Worm (Caenorhabditis elegans) whole organism, L3 larva: ENCODE data around the gene F15B9.8.

Experiments
- R02D3.7 ChIP-seq: fragments of 150-350 bp; optimal IDR thresholded peaks from 2 replicates; lab custom pipeline; 2014; ENCODE audit warnings: missing biosample characterization, missing genetic modification characterization
- aly-2 ChIP-seq: fragments of 150-350 bp; optimal IDR thresholded peaks from 2 replicates; lab custom pipeline; 2014; ENCODE audit warnings: missing biosample characterization, missing genetic modification characterization
- ama-1 ChIP-seq: fragments of 150-350 bp; optimal IDR thresholded peaks from 2 replicates; lab custom pipeline; 2018
- ceh-16 ChIP-seq: sonication (generic microtip); optimal IDR thresholded peaks from 2 replicates; lab custom pipeline; 2017; ENCODE audit warnings: missing biosample characterization, missing genetic modification characterization
- ceh-28 ChIP-seq: fragments of 150-350 bp; optimal IDR thresholded peaks from 2 replicates; lab custom pipeline; 2014; ENCODE audit warnings: missing biosample characterization, missing genetic modification reagents, missing genetic modification characterization
- ceh-82 ChIP-seq: fragments of 150-350 bp; optimal IDR thresholded peaks from 2 replicates; lab custom pipeline; 2014; ENCODE audit warnings: missing biosample characterization, missing genetic modification characterization
- daf-12 ChIP-seq: fragments of 150-350 bp; optimal IDR thresholded peaks from 2 replicates; lab custom pipeline; 2014; ENCODE audit warnings: missing biosample characterization, missing genetic modification reagents, missing genetic modification characterization
- egl-27 ChIP-seq: sonication (generic microtip); optimal IDR thresholded peaks from 4 replicates; lab custom pipeline; 2017; ENCODE audit warnings: missing biosample characterization, missing genetic modification reagents, missing genetic modification characterization
- egl-5 ChIP-seq: fragments of 150-350 bp; optimal IDR thresholded peaks from 2 replicates; lab custom pipeline; 2017; ENCODE audit warnings: missing biosample characterization, missing genetic modification reagents, missing genetic modification characterization, inconsistent platforms
- elt-1 ChIP-seq: fragments of 150-350 bp; optimal IDR thresholded peaks from 2 replicates; lab custom pipeline; 2014; ENCODE audit warnings: missing biosample characterization, missing genetic modification characterization
- elt-2 ChIP-seq: sonication (generic microtip); optimal IDR thresholded peaks from 2 replicates; lab custom pipeline; 2016; ENCODE audit warnings: missing genetic modification reagents, mild to moderate bottlenecking, missing genetic modification characterization, missing compliant biosample characterization
- fkh-10 ChIP-seq: sonication (generic microtip); optimal IDR thresholded peaks from 2 replicates; lab custom pipeline; 2017; ENCODE audit warnings: missing biosample characterization, missing genetic modification reagents, missing genetic modification characterization
- hmg-11 ChIP-seq: sonication (generic microtip); optimal IDR thresholded peaks from 2 replicates; lab custom pipeline; 2016; ENCODE audit warnings: missing genetic modification characterization, missing compliant biosample characterization
- jun-1 ChIP-seq: fragments of 150-350 bp; optimal IDR thresholded peaks from 2 replicates; lab custom pipeline; 2014; ENCODE audit warnings: missing biosample characterization, missing genetic modification reagents, missing genetic modification characterization
- lin-15B ChIP-seq: fragments of 150-350 bp; optimal IDR thresholded peaks from 2 replicates; lab custom pipeline; 2014; ENCODE audit warnings: missing biosample characterization, missing genetic modification characterization
- lin-39 ChIP-seq: fragments of 150-350 bp; optimal IDR thresholded peaks from 2 replicates; lab custom pipeline; 2018; ENCODE audit warnings: missing biosample characterization, missing genetic modification reagents, missing genetic modification characterization
- lsy-12 ChIP-seq: sonication (generic microtip); optimal IDR thresholded peaks from 2 replicates; lab custom pipeline; 2016; ENCODE audit warnings: mild to moderate bottlenecking, missing genetic modification characterization, missing compliant biosample characterization
- mml-1 ChIP-seq: fragments of 150-350 bp; sonication (generic microtip); optimal IDR thresholded peaks from 3 replicates; lab custom pipeline; 2014; ENCODE audit warnings: missing biosample characterization, missing genetic modification characterization
- nfya-1 ChIP-seq: sonication (generic microtip); optimal IDR thresholded peaks from 2 replicates; lab custom pipeline; 2017; ENCODE audit warnings: missing genetic modification characterization, mild to moderate bottlenecking, missing compliant biosample characterization, antibody characterized with exemption, moderate library complexity; ENCODE audit not compliant: insufficient read depth
- nhr-23 ChIP-seq: fragments of 150-350 bp; optimal IDR thresholded peaks from 2 replicates; lab custom pipeline; 2014; ENCODE audit warnings: missing biosample characterization, missing genetic modification reagents, missing genetic modification characterization
- nhr-25 ChIP-seq: sonication (generic microtip); optimal IDR thresholded peaks from 2 replicates; lab custom pipeline; 2017; ENCODE audit warnings: missing biosample characterization, missing genetic modification characterization
- nhr-28 ChIP-seq: fragments of 150-350 bp; optimal IDR thresholded peaks from 2 replicates; lab custom pipeline; 2014; ENCODE audit warnings: missing biosample characterization, missing genetic modification characterization
- nhr-43 ChIP-seq: sonication (generic microtip); optimal IDR thresholded peaks from 2 replicates; lab custom pipeline; 2016; ENCODE audit warnings: mild to moderate bottlenecking, missing genetic modification characterization, missing compliant biosample characterization; ENCODE audit not compliant: poor library complexity, severe bottlenecking
- nhr-76 ChIP-seq: fragments of 150-350 bp; sonication (generic microtip); optimal IDR thresholded peaks from 5 replicates; lab custom pipeline; 2014; ENCODE audit warnings: missing biosample characterization, missing genetic modification characterization
- nhr-77 ChIP-seq: fragments of 150-350 bp; optimal IDR thresholded peaks from 2 replicates; lab custom pipeline; 2014; ENCODE audit warnings: missing biosample characterization, missing genetic modification characterization
- pha-4 ChIP-seq: fragments of 150-350 bp; optimal IDR thresholded peaks from 2 replicates; lab custom pipeline; 2014; ENCODE audit warnings: missing biosample characterization, missing genetic modification reagents, missing genetic modification characterization
- pqm-1 ChIP-seq: fragments of 150-350 bp; optimal IDR thresholded peaks from 2 replicates; lab custom pipeline; 2017; ENCODE audit warnings: missing biosample characterization, missing genetic modification characterization, inconsistent platforms
- skn-1 ChIP-seq: fragments of 150-350 bp; optimal IDR thresholded peaks from 2 replicates; lab custom pipeline; 2014; ENCODE audit warnings: missing biosample characterization, missing genetic modification characterization
- snpc-4 ChIP-seq: fragments of 150-350 bp; optimal IDR thresholded peaks from 2 replicates; lab custom pipeline; 2014; ENCODE audit warnings: missing biosample characterization, missing genetic modification characterization
- tbx-2 ChIP-seq: sonication (generic microtip); optimal IDR thresholded peaks from 2 replicates; lab custom pipeline; 2016; ENCODE audit warnings: mild to moderate bottlenecking, missing genetic modification characterization, missing compliant biosample characterization
- unc-62 ChIP-seq: fragments of 150-350 bp; sonication (generic microtip); optimal IDR thresholded peaks from 4 replicates; lab custom pipeline; 2014; ENCODE audit warnings: missing biosample characterization, missing genetic modification reagents, missing genetic modification characterization
- zag-1 ChIP-seq: fragments of 150-350 bp; optimal IDR thresholded peaks from 2 replicates; lab custom pipeline; 2014; ENCODE audit warnings: missing biosample characterization, missing genetic modification characterization
- ztf-4 ChIP-seq: fragments of 150-350 bp; optimal IDR thresholded peaks from 2 replicates; lab custom pipeline; 2014; ENCODE audit warnings: missing biosample characterization, missing genetic modification characterization

Gene F15B9.8

DNA sequence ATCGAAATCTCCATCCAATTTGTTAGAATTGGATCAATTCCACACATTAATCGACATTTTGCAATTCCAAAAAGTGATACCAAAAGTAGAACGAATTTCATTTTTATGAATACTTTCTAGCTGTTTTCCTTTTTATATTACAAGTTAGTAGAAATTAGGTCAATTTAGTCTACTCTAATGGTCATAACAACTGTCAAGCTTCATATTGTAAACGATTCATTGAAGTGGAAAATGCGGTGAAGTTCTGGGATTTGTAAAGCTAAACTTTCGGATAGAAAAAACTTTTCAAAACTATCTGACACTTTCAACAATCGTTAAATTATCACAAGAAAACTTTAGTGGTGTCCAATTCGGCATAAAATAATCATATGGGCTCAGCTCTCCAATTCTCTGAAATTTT lies 46.2 kb downstream of the F15B9.8 start, which contains the start of gene W07G4.7:
W07G4.7 (minus strand) TSS at position 101 of the 400 bp plus-strand sequence.
- no peak for TF ChIP-seq ama-1 (lab: Kevin White, UChicago)
- TF ChIP-seq ceh-16 (tag; lab: Kevin White, UChicago), result no peak

ce11 chrV:13036466-13036865 lies 48.1 kb downstream of the F15B9.8 start, which contains the start of gene W07G4.2:
Gene W07G4.2 (minus strand): TSS chrV:13036566.
- TF ChIP-seq nhr-77 (tag; lab: Kevin White, UChicago) (no peak), lin-39 (tag; lab: Kevin White, UChicago) (no peak), ceh-16 (tag; lab: Kevin White, UChicago) (no peak), jun-1 (no peak), unc-62 (GFP tag; lab: Kevin White, UChicago) (no peak), hmg-11 (tag; lab: Kevin White, UChicago) (no peak), nhr-25 (tag; lab: Kevin White, UChicago) (no peak), lin-15B (tag; lab: Kevin White, UChicago) (no peak), elt-1 (tag; lab: Kevin White, UChicago) (no peak), ztf-4 (tag; lab: Kevin White, UChicago) (no peak), snpc-4 (no peak)

- TF ChIP-seq nhr-77 (tag; lab: Kevin White, UChicago) (peak; percentile 1), R02D3.7 (peak; percentile 40), nhr-28 (tag; lab: Kevin White, UChicago) (no peak), nhr-25 (tag; lab: Kevin White, UChicago) (peak; percentile 69), aly-2 (tag; lab: Kevin White, UChicago) (no peak), egl-27 (tag; lab: Kevin White, UChicago) (peak; percentile 13), nhr-76 (tag; lab: Kevin White, UChicago) (no peak), elt-2 (tag; lab: Kevin White, UChicago) (peak; percentile 45), nhr-43 (tag; lab: Kevin White, UChicago) (peak; percentile 91), nfya-1 (tag; lab: Kevin White, UChicago) (peak; percentile 74), elt-1 (tag; lab: Kevin White, UChicago) (peak; percentile 18), skn-1 (no peak), lin-15B (tag; lab: Kevin White, UChicago) (peak; percentile 69), hmg-11 (tag; lab: Kevin White, UChicago) (peak; percentile 87), jun-1 (peak; percentile 62), pha-4 (peak; percentile 75), lsy-12 (peak; percentile 30), snpc-4 (peak; percentile 45), egl-5 (tag; lab: Kevin White, UChicago) (no peak), mml-1 (no peak), fkh-10 (no peak), zag-1 (tag; lab: Kevin White, UChicago) (no peak), ceh-82 (tag; lab: Kevin White, UChicago) (no peak), pqm-1 (tag; lab: Kevin White, UChicago) (peak; percentile 20), lin-39 (tag; lab: Kevin White, UChicago) (peak; percentile 26), daf-12 (tag; lab: Kevin White, UChicago) (no peak), nhr-23 (tag; lab: Kevin White, UChicago) (peak; percentile 94), ceh-28 (tag; lab: Kevin White, UChicago) (peak; percentile 62), tbx-2 (tag; lab: Kevin White, UChicago) (peak; percentile 48)
Observed at ce11 chrV:13041666-13042065, 53.3 kb downstream of the F15B9.8 start, which contains the start of gene scyl-1. Gene scyl-1 (minus strand): TSS chrV:13041721.
